Worm (Caenorhabditis elegans): Measurements from ENCODE around the gene sqv-7.

- TF ChIP-seq nhr-28 (tag; optimal IDR thresholded peaks at IDR 0.05) (no peak), nhr-237 (tag; optimal IDR thresholded peaks at IDR 0.05) (no peak), egl-27 (tag; optimal IDR thresholded peaks at IDR 0.05) (no peak), skn-1 (tag; optimal IDR thresholded peaks at IDR 0.05) (no peak), zag-1 (tag; optimal IDR thresholded peaks at IDR 0.05) (no peak), ceh-82 (tag; optimal IDR thresholded peaks at IDR 0.05) (no peak), unc-62 (GFP tag; optimal IDR thresholded peaks at IDR 0.05 in 1 of 2) (no peak), unc-62 (tag; optimal IDR thresholded peaks at IDR 0.05) (no peak), nhr-11 (tag; optimal IDR thresholded peaks at IDR 0.05) (no peak)
Measured at ce11 chrII:6989830-6990287, 22.6 kb downstream of the sqv-7 start, which contains the start of gene C15F1.1.

Measured in whole organism, L4 larva.